Fruit fly (Drosophila melanogaster) ovary, adult (tissue): ENCODE results near the gene Arpc3A.

Experiments
- CG17801 ChIP-seq: fragments of 200-800 bp; optimal IDR thresholded peaks from 2 replicates; lab custom pipeline; 2019; ENCODE audit warnings: missing biosample characterization, mild to moderate bottlenecking, missing genetic modification characterization, moderate library complexity; ENCODE audit not compliant: partially characterized antibody

The Arpc3A gene

dm6 chr3R:15816276-15816675 lies 18.2 kb upstream of the Arpc3A start:
- TF ChIP-seq CG17801 (GFP tag; lab: Kevin White, UChicago): no peak

- no peak for TF ChIP-seq CG17801 (GFP tag; lab: Kevin White, UChicago)
These were observed 8.9 kb upstream of the Arpc3A start, which contains the start of gene CG4576 for dm6 chr3R:15825521-15825920. CG4576 (plus strand) TSS chr3R:15825747.

- TF ChIP-seq CG17801 (GFP tag; lab: Kevin White, UChicago): no peak
These were observed 6.9 kb upstream of the Arpc3A start for dm6 chr3R:15827559-15827958.

DNA sequence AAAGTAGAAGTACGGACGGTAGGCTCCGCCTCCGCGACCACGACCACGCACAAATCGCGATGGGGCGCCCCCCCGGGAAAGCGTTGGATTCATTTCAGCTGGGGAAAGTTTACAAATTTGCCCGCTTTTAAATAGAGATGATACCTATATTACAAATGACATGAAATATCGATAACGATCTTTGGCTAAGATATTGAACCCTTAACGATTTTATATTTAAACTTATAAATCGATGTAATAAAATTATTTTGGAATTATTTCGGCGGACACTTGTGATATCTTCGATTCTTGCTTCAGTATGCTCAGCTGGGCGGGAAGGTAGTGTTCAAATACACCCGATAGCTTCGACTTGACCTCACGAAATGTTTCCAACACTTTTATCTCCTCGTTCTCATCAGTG lies 1.9 kb upstream of the Arpc3A start, which contains the start of gene rec:
Gene rec (minus strand): TSS at position 108 of the 400 bp plus-strand sequence.
- TF ChIP-seq CG17801 (GFP tag; lab: Kevin White, UChicago): no peak

DNA sequence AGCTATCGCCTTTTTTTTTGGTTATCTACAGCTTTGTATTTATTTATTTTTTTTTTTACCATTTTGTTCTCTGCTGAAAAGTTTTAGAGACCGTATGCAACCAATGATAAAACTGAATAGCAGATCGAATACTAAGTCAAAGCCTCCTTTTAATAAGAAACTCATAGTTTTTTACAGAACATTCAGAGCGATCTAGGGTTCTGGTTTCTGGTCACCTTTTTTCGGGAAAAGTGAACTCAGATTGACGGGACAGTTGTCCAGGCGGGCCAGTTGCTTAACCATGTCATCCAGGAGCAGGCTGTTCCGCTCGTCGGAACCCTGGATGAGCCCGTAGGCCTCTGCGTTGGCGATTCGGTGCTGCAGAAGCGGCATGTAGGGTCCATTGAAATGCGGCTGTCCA lies 1.1 kb upstream of the Arpc3A start, which contains the start of gene CG43318:
Gene CG43318 (minus strand): TSS at position 101 of the 400 bp plus-strand sequence.
- TF ChIP-seq CG17801 (GFP tag; lab: Kevin White, UChicago): no peak

dm6 chr3R:15836864-15837824 lies 2.7 kb downstream of the Arpc3A start, which contains the start of the genes ND-23 and spn-E:
ND-23 (minus strand) TSS chr3R:15837117.
spn-E (plus strand) TSS chr3R:15837419.
- TF ChIP-seq CG17801 (GFP tag; lab: Kevin White, UChicago): peak; percentile 77

dm6 chr3R:15839294-15839693 lies 4.8 kb downstream of the Arpc3A start, which contains the start of gene Pbp45:
Pbp45 (minus strand) TSS chr3R:15839515.
- TF ChIP-seq CG17801 (GFP tag; lab: Kevin White, UChicago): no peak

DNA sequence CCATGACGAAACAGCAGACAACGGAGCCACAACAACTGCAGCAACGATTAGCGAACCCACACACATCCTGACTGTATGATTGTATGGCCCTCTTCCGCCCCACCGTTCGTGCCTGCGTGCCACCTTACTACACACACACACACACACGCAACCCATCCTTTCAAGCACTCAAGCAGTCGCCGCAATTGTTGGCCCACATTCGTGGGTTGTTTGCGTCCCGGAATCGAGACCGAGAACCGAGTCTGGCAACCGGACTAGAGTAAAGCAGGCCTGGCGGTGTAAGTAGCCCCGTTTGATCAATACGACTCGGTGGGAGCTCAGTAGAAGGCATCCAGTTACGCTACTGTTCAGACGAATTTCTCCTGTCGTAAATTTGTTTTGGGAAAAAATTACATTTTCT lies 11.8 kb downstream of the Arpc3A start, which contains the start of gene CG4546:
Gene CG4546 (plus strand): TSS at position 301 of the 400 bp plus-strand sequence.
- no peak for TF ChIP-seq CG17801 (GFP tag; lab: Kevin White, UChicago)

DNA sequence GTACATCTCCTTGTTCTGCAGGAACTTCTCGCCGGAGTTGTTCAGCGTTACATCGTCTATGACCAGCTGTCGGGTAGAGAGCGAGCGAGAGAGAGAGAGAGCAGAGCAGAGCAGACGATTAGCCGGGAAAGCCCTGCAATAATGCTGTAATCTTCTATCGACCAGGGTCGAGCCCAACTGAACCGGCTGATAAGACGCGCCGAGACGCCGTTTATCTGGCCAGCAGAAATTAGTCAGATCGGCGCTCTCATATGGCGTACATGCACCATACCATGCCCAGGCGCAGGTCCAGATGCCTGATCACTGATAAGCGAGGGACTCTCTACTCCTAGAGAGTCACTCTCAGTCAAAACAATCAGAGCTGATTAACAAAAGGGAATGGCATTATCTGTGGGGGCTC lies 17.5 kb downstream of the Arpc3A start:
- no peak for TF ChIP-seq CG17801 (GFP tag; lab: Kevin White, UChicago)

DNA sequence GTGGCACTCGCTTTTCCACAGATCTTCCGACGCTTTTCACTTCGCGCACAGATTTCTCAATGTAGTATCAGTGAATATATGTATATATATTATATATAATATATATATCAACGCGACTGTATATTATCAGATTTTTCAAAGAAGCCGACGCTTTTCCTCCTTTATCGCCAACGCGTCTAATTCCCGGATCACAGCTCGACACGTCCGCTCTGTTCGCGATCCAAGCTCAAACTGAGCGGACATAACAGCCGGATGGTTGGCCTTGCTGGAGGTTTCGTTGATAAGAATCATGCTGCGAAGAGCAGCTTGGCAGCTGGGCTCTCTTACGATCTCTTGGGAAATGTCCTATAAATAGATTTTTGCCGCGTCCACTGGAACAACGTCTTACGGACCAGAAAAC lies 18.9 kb downstream of the Arpc3A start, which contains the start of gene cv-d:
Gene cv-d (minus strand): TSS at position 235 of the 400 bp plus-strand sequence.
- no peak for TF ChIP-seq CG17801 (GFP tag; lab: Kevin White, UChicago)

- peak; percentile 42 for TF ChIP-seq CG17801 (GFP tag; lab: Kevin White, UChicago)
These were observed 22.8 kb downstream of the Arpc3A start, which contains the start of gene Hmt-1 for dm6 chr3R:15857189-15857767. Hmt-1 (minus strand) TSS chr3R:15857470.

- TF ChIP-seq CG17801 (GFP tag; lab: Kevin White, UChicago): no peak
These were observed 25.4 kb downstream of the Arpc3A start, which contains the start of gene CG9632 for dm6 chr3R:15859896-15860295. CG9632 (plus strand) TSS chr3R:15860196.

DNA sequence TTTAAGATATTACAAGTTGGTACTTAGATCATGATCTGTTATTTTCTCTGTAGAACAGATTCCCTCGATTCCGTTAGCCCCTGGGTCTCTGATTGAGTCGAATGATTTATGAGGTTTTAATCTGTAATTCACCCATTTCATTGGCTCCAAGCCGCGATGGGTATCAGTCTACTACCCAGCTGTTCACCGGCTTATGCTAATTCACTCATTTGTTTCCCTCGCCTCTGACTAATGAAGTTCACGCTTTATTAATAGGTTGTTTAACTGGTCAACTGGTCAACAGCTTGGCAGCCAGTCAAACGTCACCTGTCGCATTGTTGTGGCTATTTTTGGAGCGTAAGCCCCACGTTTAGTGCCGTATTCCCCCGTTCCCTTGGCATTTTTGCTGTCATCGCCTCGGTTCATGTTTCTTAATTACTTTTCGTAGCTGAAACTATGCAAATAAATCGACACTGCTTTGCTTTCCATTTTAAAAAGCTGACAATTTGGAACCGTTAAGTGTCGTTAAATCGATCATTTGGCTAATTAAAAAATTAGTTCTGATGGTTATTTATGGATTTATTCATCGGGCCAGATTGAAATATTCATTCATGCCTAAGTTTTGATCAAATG lies 38.5 kb downstream of the Arpc3A start:
- TF ChIP-seq CG17801 (GFP tag; lab: Kevin White, UChicago): no peak

dm6 chr3R:15875611-15876010 lies 41.2 kb downstream of the Arpc3A start, which contains the start of gene CG31183:
CG31183 (minus strand) TSS chr3R:15875939.
- TF ChIP-seq CG17801 (GFP tag; lab: Kevin White, UChicago): no peak
